Worm (Caenorhabditis elegans) whole organism, L4 larva: ENCODE measurements around the gene Y22D7AR.2.

ENCODE experiments used
- F37D6.2 ChIP-seq: sonication (generic microtip); optimal IDR thresholded peaks from 2 replicates; lab custom pipeline; 2016; ENCODE audit warnings: mild to moderate bottlenecking, missing genetic modification characterization, missing compliant biosample characterization
- Y48G9A.11 ChIP-seq: fragments of 200-800 bp; sonication (Bioruptor generic); IDR thresholded peaks from 2 replicates; pipeline ENCODE4 v1.3.6; 2022; ENCODE audit warnings: missing genetic modification reagents, missing genetic modification characterization, missing compliant biosample characterization
- ZK337.2 ChIP-seq: fragments of 200-800 bp; sonication (Bioruptor generic); IDR thresholded peaks from 2 replicates; pipeline ENCODE4 v1.3.6; 2022; ENCODE audit warnings: missing genetic modification reagents, missing genetic modification characterization, missing compliant biosample characterization
- aha-1 ChIP-seq: fragments of 150-350 bp; peaks from one replicate; lab custom pipeline; 2014; ENCODE audit warnings: missing biosample characterization, missing genetic modification characterization
- ceh-28 ChIP-seq: fragments of 150-350 bp; optimal IDR thresholded peaks from 2 replicates; lab custom pipeline; 2014; ENCODE audit warnings: missing biosample characterization, missing genetic modification reagents, missing genetic modification characterization
- ceh-62 ChIP-seq: sonication (generic microtip); optimal IDR thresholded peaks from 2 replicates; lab custom pipeline; 2017; ENCODE audit warnings: missing biosample characterization, missing genetic modification characterization
- ces-1 ChIP-seq: fragments of 150-350 bp; sonication (generic microtip); optimal IDR thresholded peaks from 4 replicates; lab custom pipeline; 2014; ENCODE audit warnings: missing biosample characterization, missing genetic modification reagents, missing genetic modification characterization
- daf-19 ChIP-seq: fragments of 200-800 bp; sonication (Bioruptor generic); conservative IDR thresholded peaks from 2 replicates; pipeline ENCODE4 v1.3.6; 2022; ENCODE audit warnings: missing genetic modification characterization, missing compliant biosample characterization
- dmd-6 ChIP-seq: fragments of 200-800 bp; sonication (Bioruptor generic); IDR thresholded peaks from 2 replicates; pipeline ENCODE4 v1.3.6; 2022; ENCODE audit warnings: missing genetic modification reagents, missing genetic modification characterization, missing compliant biosample characterization
- dmd-8 ChIP-seq: fragments of 200-800 bp; sonication (Bioruptor generic); IDR thresholded peaks from 2 replicates; pipeline ENCODE4 v1.3.6; 2022; ENCODE audit warnings: missing genetic modification characterization, missing compliant biosample characterization
- dpl-1 ChIP-seq: fragments of 150-350 bp; optimal IDR thresholded peaks from 2 replicates; lab custom pipeline; 2014; ENCODE audit warnings: missing biosample characterization, missing genetic modification reagents, missing genetic modification characterization
- dve-1 ChIP-seq: sonication (generic microtip); optimal IDR thresholded peaks from 2 replicates; lab custom pipeline; 2017; ENCODE audit warnings: antibody characterized with exemption, mild to moderate bottlenecking, missing genetic modification characterization, missing compliant biosample characterization; ENCODE audit not compliant: insufficient read depth
- egl-43 ChIP-seq: fragments of 200-800 bp; sonication (Bioruptor generic); IDR thresholded peaks from 2 replicates; pipeline ENCODE4 v1.3.6; 2022; ENCODE audit warnings: missing genetic modification reagents, missing genetic modification characterization, missing compliant biosample characterization
- hlh-30 ChIP-seq: sonication (generic microtip); optimal IDR thresholded peaks from 2 replicates; lab custom pipeline; 2017; ENCODE audit warnings: antibody characterized with exemption, mild to moderate bottlenecking, missing genetic modification characterization, missing compliant biosample characterization; ENCODE audit not compliant: insufficient read depth
- lir-3 ChIP-seq: sonication (generic microtip); optimal IDR thresholded peaks from 2 replicates; lab custom pipeline; 2016; ENCODE audit warnings: mild to moderate bottlenecking, missing genetic modification characterization, missing compliant biosample characterization
- madf-5 ChIP-seq, 2 experiments: fragments of 200-800 bp; sonication (Bioruptor generic); IDR thresholded peaks; 2 replicates each; pipeline ENCODE4 v1.3.6; 2022; ENCODE audit warnings: missing compliant biosample characterization in 2 of 2, missing genetic modification characterization in 2 of 2
- mdt-29 ChIP-seq: fragments of 200-800 bp; sonication (Bioruptor generic); IDR thresholded peaks from 2 replicates; pipeline ENCODE4 v1.3.6; 2022; ENCODE audit warnings: missing genetic modification reagents, missing genetic modification characterization, missing compliant biosample characterization
- mxl-3 ChIP-seq: fragments of 200-800 bp; sonication (Bioruptor generic); optimal IDR thresholded peaks from 2 replicates; lab custom pipeline; 2018; ENCODE audit warnings: mild to moderate bottlenecking, missing genetic modification characterization, missing compliant biosample characterization
- nhr-237 ChIP-seq: sonication (generic microtip); optimal IDR thresholded peaks from 2 replicates; lab custom pipeline; 2017; ENCODE audit warnings: missing biosample characterization, missing genetic modification characterization
- nhr-41 ChIP-seq: fragments of 200-800 bp; sonication (Bioruptor generic); IDR thresholded peaks from 2 replicates; pipeline ENCODE4 v1.3.6; 2022; ENCODE audit warnings: missing genetic modification reagents, missing genetic modification characterization, missing compliant biosample characterization
- nhr-76 ChIP-seq: fragments of 150-350 bp; optimal IDR thresholded peaks from 2 replicates; lab custom pipeline; 2014; ENCODE audit warnings: missing biosample characterization, missing genetic modification characterization
- sdz-12 ChIP-seq: fragments of 200-800 bp; sonication (Bioruptor generic); optimal IDR thresholded peaks from 2 replicates; lab custom pipeline; 2018; ENCODE audit warnings: mild to moderate bottlenecking, missing genetic modification characterization, missing compliant biosample characterization
- set-16 ChIP-seq: fragments of 200-800 bp; sonication (Bioruptor generic); IDR thresholded peaks from 2 replicates; pipeline ENCODE4 v1.3.6; 2022; ENCODE audit warnings: missing genetic modification reagents, missing genetic modification characterization, missing compliant biosample characterization
- snpc-1.2 ChIP-seq: fragments of 200-800 bp; sonication (Bioruptor generic); IDR thresholded peaks from 2 replicates; pipeline ENCODE4 v1.3.6; 2022; ENCODE audit warnings: missing genetic modification reagents, missing genetic modification characterization, missing compliant biosample characterization
- tag-97 ChIP-seq: fragments of 200-800 bp; sonication (Bioruptor generic); IDR thresholded peaks from 2 replicates; pipeline ENCODE4 v1.3.6; 2022; ENCODE audit warnings: missing genetic modification characterization, missing compliant biosample characterization
- unc-62 ChIP-seq, 3 experiments: fragments of 150-350 bp in 1 of 3; sonication (generic microtip); optimal IDR thresholded peaks in 2 of 3; peaks in 1 of 3; 1 replicate in 1 of 3; 2 replicates in 2 of 3; lab custom pipeline; 2014 to 2017; ENCODE audit warnings: missing biosample characterization in 3 of 3, missing genetic modification characterization in 3 of 3, missing genetic modification reagents in 3 of 3, missing genotype in 1 of 3
- vab-7 ChIP-seq: fragments of 200-800 bp; sonication (Bioruptor generic); IDR thresholded peaks from 2 replicates; pipeline ENCODE4 v1.3.6; 2022; ENCODE audit warnings: missing genetic modification reagents, missing genetic modification characterization, missing compliant biosample characterization
- zfp-2 ChIP-seq: sonication (generic microtip); optimal IDR thresholded peaks from 2 replicates; lab custom pipeline; 2016; ENCODE audit warnings: mild to moderate bottlenecking, missing genetic modification characterization, missing compliant biosample characterization
- zfp-3 ChIP-seq: fragments of 200-800 bp; sonication (Bioruptor generic); conservative IDR thresholded peaks from 2 replicates; pipeline ENCODE4 v1.3.6; 2022; ENCODE audit warnings: missing genetic modification reagents, missing genetic modification characterization, missing compliant biosample characterization

The Y22D7AR.2 gene

ce11 chrIII:1662405-1662804 is 43.3 kb upstream of the Y22D7AR.2 start:
- no peak for TF ChIP-seq dve-1 (tag; lab: Kevin White, UChicago)
- TF ChIP-seq aha-1 (tag; lab: Kevin White, UChicago) = peak; percentile 1

ce11 chrIII:1663056-1663455 is 42.7 kb upstream of the Y22D7AR.2 start:
- peak; percentile 94 for TF ChIP-seq ceh-28 (tag; lab: Kevin White, UChicago)
- no peak for TF ChIP-seq nhr-237 (tag; lab: Kevin White, UChicago)

DNA sequence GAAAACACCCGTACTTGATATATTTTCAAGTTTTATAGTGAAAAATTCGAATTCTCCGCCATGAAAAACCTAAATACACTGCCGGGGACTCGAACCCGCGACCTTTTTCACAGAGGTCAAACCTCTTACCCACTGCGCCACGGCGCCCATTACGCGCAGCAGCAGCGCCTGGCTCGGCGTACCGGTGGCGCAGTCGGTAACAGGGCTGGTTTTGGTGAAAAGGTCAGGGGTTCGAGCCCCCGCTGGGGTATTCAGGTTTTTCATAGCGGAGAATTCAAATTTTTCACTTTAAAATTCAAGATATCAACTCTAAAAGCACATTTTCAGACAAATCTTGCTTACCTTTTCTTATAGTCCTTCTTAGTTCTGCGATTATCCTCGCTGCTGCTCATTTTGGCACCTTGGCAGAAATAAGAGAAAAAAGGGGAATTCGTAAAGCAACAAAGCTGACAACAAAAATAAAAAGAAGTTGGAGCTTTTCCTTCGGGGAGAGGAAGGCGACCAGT is 40.9 kb upstream of the Y22D7AR.2 start, which contains the start of gene Y22D7AL.16:
Y22D7AL.16 (minus strand) TSS at position 456 of the 506 bp plus-strand sequence.
- TF ChIP-seq hlh-30 (tag; lab: Kevin White, UChicago) = no peak
- no peak for TF ChIP-seq daf-19
- TF ChIP-seq nhr-41 (GFP tag; lab: Robert Waterston, UW) = no peak
- no peak for TF ChIP-seq dmd-6 (GFP tag; lab: Robert Waterston, UW)
- 0 out of 2 replicates have a peak, but pooled peaks have one; percentile 50 for TF ChIP-seq egl-43 (GFP tag; lab: Robert Waterston, UW)
- no peak for TF ChIP-seq dmd-8 (GFP tag; lab: Robert Waterston, UW)
- TF ChIP-seq vab-7 (GFP tag; lab: Robert Waterston, UW) = peak; percentile 53; the same call in 1 of the 2 replicates
- no peak for TF ChIP-seq ZK337.2 (GFP tag; lab: Robert Waterston, UW)
- peak; percentile 86 for TF ChIP-seq set-16 (GFP tag; lab: Robert Waterston, UW)
- no peak for TF ChIP-seq zfp-2
- no peak for TF ChIP-seq tag-97 (GFP tag; lab: Robert Waterston, UW)

DNA sequence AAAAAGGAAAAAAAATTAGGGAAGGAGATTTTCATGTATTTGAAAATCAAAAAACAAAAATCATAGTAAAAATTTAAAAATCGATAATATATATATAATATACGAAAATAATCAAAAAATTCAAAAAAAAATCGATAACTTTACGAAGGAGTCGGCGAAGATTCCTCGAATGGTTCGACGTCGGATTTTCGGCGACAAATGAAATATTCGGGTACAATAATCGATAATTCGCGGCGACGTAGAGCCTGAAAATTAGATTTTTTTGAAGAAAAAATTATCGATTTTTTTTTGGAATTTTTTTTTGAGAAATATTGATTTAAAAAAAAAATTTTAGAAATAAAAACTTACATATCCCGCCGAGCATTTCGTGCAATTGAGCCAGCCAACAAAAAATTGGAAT is 40.4 kb upstream of the Y22D7AR.2 start:
- TF ChIP-seq nhr-76 (tag; lab: Kevin White, UChicago) = no peak
- TF ChIP-seq zfp-3 = no peak
- peak; percentile 75 for TF ChIP-seq ceh-28 (tag; lab: Kevin White, UChicago)

DNA sequence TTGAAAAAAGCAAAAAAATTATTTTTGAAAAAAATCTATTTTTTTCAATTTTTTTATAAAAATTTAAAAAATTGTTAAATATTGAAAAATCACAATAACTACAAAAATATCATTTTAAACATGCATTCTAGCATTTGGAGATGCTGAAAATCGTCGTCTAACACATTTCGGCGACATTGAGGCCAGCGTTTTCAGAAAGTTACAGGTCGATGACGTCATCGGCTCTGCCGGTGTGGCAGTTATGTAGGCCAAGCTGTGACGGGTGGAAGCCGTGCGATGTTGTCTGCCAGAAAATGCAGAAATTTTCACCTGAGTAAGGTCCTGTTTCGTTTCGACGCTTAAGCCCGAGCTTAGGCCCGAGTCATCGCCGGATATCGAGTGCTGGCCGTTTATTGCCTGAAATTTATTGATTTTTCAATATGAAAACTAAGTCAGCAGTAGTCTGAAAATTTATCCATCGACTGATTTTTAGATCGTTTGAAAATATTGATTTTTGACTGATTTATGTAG is 39.9 kb upstream of the Y22D7AR.2 start, which contains the start of gene Y22D7AR.3:
Y22D7AR.3 (minus strand) TSS at position 51 of the 510 bp plus-strand sequence.
- TF ChIP-seq unc-62 (GFP tag; optimal IDR thresholded peaks at IDR 0.05 in 1 of 2; lab: Kevin White, UChicago) = peak in 1 of 2 experiments; percentile 95
- TF ChIP-seq unc-62 (tag; optimal IDR thresholded peaks at IDR 0.05; lab: Kevin White, UChicago) = no peak
- TF ChIP-seq sdz-12 (GFP tag; lab: Kevin White, UChicago) = no peak
- TF ChIP-seq egl-43 (GFP tag; lab: Robert Waterston, UW) = 0 out of 2 replicates have a peak, but pooled peaks have one; percentile 9
- TF ChIP-seq F37D6.2 (tag; lab: Kevin White, UChicago) = no peak
- TF ChIP-seq snpc-1.2 (GFP tag; lab: Robert Waterston, UW) = no peak

ce11 chrIII:1666893-1667292 is 38.9 kb upstream of the Y22D7AR.2 start:
- TF ChIP-seq lir-3 = no peak
- no peak for TF ChIP-seq mxl-3 (GFP tag; lab: Kevin White, UChicago)
- TF ChIP-seq ceh-62 (tag; lab: Kevin White, UChicago) = no peak
- TF ChIP-seq Y48G9A.11 (GFP tag; lab: Robert Waterston, UW) = no peak
- TF ChIP-seq ceh-28 (tag; lab: Kevin White, UChicago) = peak; percentile 81
- TF ChIP-seq ZK337.2 (GFP tag; lab: Robert Waterston, UW) = no peak
- no peak for TF ChIP-seq ces-1
- 0 out of 4 replicates have a peak, but pooled peaks of 1 of the 2 experiments have one; percentile 22 for TF ChIP-seq madf-5 (GFP tag; IDR thresholded peaks at IDR 0.05; lab: Robert Waterston, UW)
- TF ChIP-seq mdt-29 = no peak
- TF ChIP-seq dpl-1 = no peak
- TF ChIP-seq daf-19 = no peak
- no peak for TF ChIP-seq dmd-6 (GFP tag; lab: Robert Waterston, UW)
- TF ChIP-seq, all 104 proteins: peak for 2
